Fruit fly (Drosophila melanogaster): ENCODE data around the gene CG46383.

The CG46383 gene

DNA sequence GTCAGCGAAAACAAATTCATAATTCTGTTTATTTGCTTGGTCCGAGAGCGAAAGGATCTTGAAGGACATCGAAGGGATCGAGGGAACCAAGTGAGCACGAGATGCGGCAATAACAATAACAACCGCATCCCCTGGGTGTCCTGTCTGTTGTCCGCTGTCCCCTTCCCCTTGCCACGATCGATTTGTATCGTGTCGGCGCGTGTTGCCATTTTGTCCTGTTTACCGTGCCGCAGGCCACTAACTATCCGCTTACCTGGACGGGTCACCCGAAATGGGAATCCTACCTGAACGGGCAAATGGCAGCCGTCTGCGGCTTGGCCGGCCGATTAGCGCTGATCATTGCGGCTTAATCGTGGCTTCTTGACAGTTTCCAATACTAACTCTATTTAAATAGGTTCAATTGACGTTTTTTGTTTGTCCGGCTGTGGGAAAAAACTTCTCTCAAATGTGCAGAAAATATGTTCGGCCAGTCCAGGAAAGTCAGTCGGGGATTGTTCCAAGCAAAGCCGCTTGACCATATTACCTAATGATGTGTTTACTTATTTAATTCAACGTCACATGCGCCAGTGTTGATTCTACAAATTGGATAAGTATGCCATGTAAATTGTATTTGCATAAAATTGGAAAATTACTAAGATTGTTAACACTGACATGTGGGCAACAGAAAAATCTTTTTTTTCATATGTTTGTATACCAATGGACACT lies 38.6 kb upstream of the CG46383 start (continued):
- TF ChIP-seq vfl (GFP tag; optimal IDR thresholded peaks at IDR 0.05) = peak; percentile 2
- no peak for TF ChIP-seq crp (GFP tag; optimal IDR thresholded peaks at IDR 0.05)
- no peak for TF ChIP-seq hb (GFP tag; IDR thresholded peaks at IDR 0.05; ENCODE audit: partially characterized antibody)
- peak; percentile 72 for TF ChIP-seq cad (GFP tag; optimal IDR thresholded peaks at IDR 0.05)
- TF ChIP-seq psq (GFP tag; optimal IDR thresholded peaks at IDR 0.05) = no peak
- peak; percentile 83 for TF ChIP-seq zen (tag; optimal IDR thresholded peaks at IDR 0.05)
- no peak for TF ChIP-seq CG1832 (GFP tag; optimal IDR thresholded peaks at IDR 0.05)
- TF ChIP-seq oc (tag; optimal IDR thresholded peaks at IDR 0.05) = no peak
- no peak for TF ChIP-seq CG3281 (GFP tag; optimal IDR thresholded peaks at IDR 0.05)
- TF ChIP-seq Meics (GFP tag; optimal IDR thresholded peaks at IDR 0.05) = no peak
- no peak for TF ChIP-seq sc (optimal IDR thresholded peaks at IDR 0.05)
- TF ChIP-seq sc (GFP tag; optimal IDR thresholded peaks at IDR 0.05) = no peak
- no peak for TF ChIP-seq dpn (GFP tag; optimal IDR thresholded peaks at IDR 0.05)
- TF ChIP-seq Pdp1 (GFP tag; optimal IDR thresholded peaks at IDR 0.05) = no peak
- no peak for TF ChIP-seq CG14014 (GFP tag; IDR thresholded peaks at IDR 0.05)
- TF ChIP-seq CG6689 (GFP tag; IDR thresholded peaks at IDR 0.05) = no peak
- TF ChIP-seq CG30431 (GFP tag; optimal IDR thresholded peaks at IDR 0.05) = no peak
- TF ChIP-seq Hey (tag; optimal IDR thresholded peaks at IDR 0.05) = no peak
- TF ChIP-seq CG1529 (GFP tag; optimal IDR thresholded peaks at IDR 0.05) = no peak
- TF ChIP-seq CG9609 (GFP tag; optimal IDR thresholded peaks at IDR 0.05) = no peak
- TF ChIP-seq D (optimal IDR thresholded peaks at IDR 0.05) = peak; percentile 39
- TF ChIP-seq D (GFP tag; optimal IDR thresholded peaks at IDR 0.05) = no peak
- TF ChIP-seq CG17359 (tag; optimal IDR thresholded peaks at IDR 0.05) = no peak
- 0 out of 2 replicates have a peak, but pooled peaks have one; percentile 7 for TF ChIP-seq CG4360 (GFP tag; IDR thresholded peaks at IDR 0.05)
- TF ChIP-seq da (GFP tag; optimal IDR thresholded peaks at IDR 0.05) = no peak
- no peak for TF ChIP-seq org-1 (GFP tag; optimal IDR thresholded peaks at IDR 0.05)
- TF ChIP-seq usp (GFP tag; optimal IDR thresholded peaks at IDR 0.05) = no peak
- TF ChIP-seq bbx (GFP tag; IDR thresholded peaks at IDR 0.05; ENCODE audit: partially characterized antibody) = no peak
- no peak for TF ChIP-seq Atf-2 (GFP tag; optimal IDR thresholded peaks at IDR 0.05)
- no peak for TF ChIP-seq ssp (GFP tag; IDR thresholded peaks at IDR 0.05)
- no peak for TF ChIP-seq wek (GFP tag; optimal IDR thresholded peaks at IDR 0.05)
- TF ChIP-seq sens (GFP tag) = no peak
- TF ChIP-seq CG17186 (GFP tag; optimal IDR thresholded peaks at IDR 0.05) = no peak
- TF ChIP-seq CG6175 (GFP tag; IDR thresholded peaks at IDR 0.05) = no peak
- no peak for TF ChIP-seq Rx (GFP tag; IDR thresholded peaks at IDR 0.05)
- peak in 1 of 2 experiments; percentile 98 for TF ChIP-seq tll (GFP tag; optimal IDR thresholded peaks at IDR 0.05)
- TF ChIP-seq CG16863 (GFP tag; optimal IDR thresholded peaks at IDR 0.05) = no peak
- no peak for TF ChIP-seq CTCF (GFP tag; optimal IDR thresholded peaks at IDR 0.05)
- TF ChIP-seq nerfin-1 (tag; optimal IDR thresholded peaks at IDR 0.05) = no peak
- TF ChIP-seq cg (GFP tag; optimal IDR thresholded peaks at IDR 0.05) = no peak
- TF ChIP-seq HLHmδ (GFP tag; optimal IDR thresholded peaks at IDR 0.05) = peak; percentile 29
- no peak for TF ChIP-seq slou (GFP tag; optimal IDR thresholded peaks at IDR 0.05)
- TF ChIP-seq CG10654 (GFP tag; optimal IDR thresholded peaks at IDR 0.05) = no peak
- TF ChIP-seq peb (GFP tag; IDR thresholded peaks at IDR 0.05) = no peak
- no peak for TF ChIP-seq gro (GFP tag; optimal IDR thresholded peaks at IDR 0.05)
- no peak for TF ChIP-seq chinmo (GFP tag; IDR thresholded peaks at IDR 0.05; ENCODE audit: partially characterized antibody)
- no peak for TF ChIP-seq CG7839 (tag; optimal IDR thresholded peaks at IDR 0.05)
- TF ChIP-seq seq (GFP tag; IDR thresholded peaks at IDR 0.05) = no peak
- no peak for TF ChIP-seq hkb (optimal IDR thresholded peaks at IDR 0.05)
- TF ChIP-seq hkb (GFP tag; IDR thresholded peaks at IDR 0.05) = no peak
- no peak for TF ChIP-seq maf-S (GFP tag; optimal IDR thresholded peaks at IDR 0.05)
- TF ChIP-seq CG14667 (GFP tag; IDR thresholded peaks at IDR 0.05) = no peak

Data from whole organism, embryonic.